Fruit fly (Drosophila melanogaster): ENCODE data around the gene bbx.

Gene bbx

dm6 chrX:21362878-21363277 lies at the start of gene bbx, which contains the start of gene waw:
TSS of gene bbx (plus strand) at chrX:21363028.
TSS of gene waw (plus strand) at chrX:21363028.
- TF ChIP-seq EcR (GFP tag; optimal IDR thresholded peaks at IDR 0.05) (no peak), CG8478 (optimal IDR thresholded peaks at IDR 0.05) (no peak), psq (optimal IDR thresholded peaks at IDR 0.05) (no peak), usp (GFP tag; optimal IDR thresholded peaks at IDR 0.05) (no peak), Dll (optimal IDR thresholded peaks at IDR 0.05) (no peak), pan (optimal IDR thresholded peaks at IDR 0.05) (no peak)

- TF ChIP-seq usp (GFP tag; optimal IDR thresholded peaks at IDR 0.05) = no peak
- no peak for TF ChIP-seq pan (optimal IDR thresholded peaks at IDR 0.05)
- TF ChIP-seq Dll (optimal IDR thresholded peaks at IDR 0.05) = no peak
- no peak for TF ChIP-seq psq (optimal IDR thresholded peaks at IDR 0.05)
- no peak for TF ChIP-seq CG8478 (optimal IDR thresholded peaks at IDR 0.05)
- TF ChIP-seq EcR (GFP tag; optimal IDR thresholded peaks at IDR 0.05) = no peak
Observed at dm6 chrX:21315852-21316251, 47.0 kb upstream of the bbx start, which contains the start of gene Rpt6. TSS of gene Rpt6 (plus strand) at chrX:21316052.

dm6 chrX:21317422-21317821 lies 45.4 kb upstream of the bbx start, which contains the start of gene CG1801:
TSS of gene CG1801 (minus strand) at chrX:21317522.
- TF ChIP-seq Dll (optimal IDR thresholded peaks at IDR 0.05) = no peak
- TF ChIP-seq psq (optimal IDR thresholded peaks at IDR 0.05) = no peak
- no peak for TF ChIP-seq pan (optimal IDR thresholded peaks at IDR 0.05)
- TF ChIP-seq usp (GFP tag; optimal IDR thresholded peaks at IDR 0.05) = no peak
- no peak for TF ChIP-seq EcR (GFP tag; optimal IDR thresholded peaks at IDR 0.05)
- TF ChIP-seq CG8478 (optimal IDR thresholded peaks at IDR 0.05) = no peak

dm6 chrX:21319202-21319772 lies 43.5 kb upstream of the bbx start, which contains the start of the genes SLIRP1 and anox:
TSS of gene SLIRP1 (minus strand) at chrX:21319296.
TSS of gene anox (minus strand) at chrX:21319296.
- no peak for TF ChIP-seq Dll (optimal IDR thresholded peaks at IDR 0.05)
- no peak for TF ChIP-seq CG8478 (optimal IDR thresholded peaks at IDR 0.05)
- TF ChIP-seq psq (optimal IDR thresholded peaks at IDR 0.05) = no peak
- no peak for TF ChIP-seq pan (optimal IDR thresholded peaks at IDR 0.05)
- TF ChIP-seq EcR (GFP tag; optimal IDR thresholded peaks at IDR 0.05) = no peak
- TF ChIP-seq usp (GFP tag; optimal IDR thresholded peaks at IDR 0.05) = no peak

dm6 chrX:21322289-21322981 lies 40.4 kb upstream of the bbx start:
- TF ChIP-seq CG8478 (optimal IDR thresholded peaks at IDR 0.05) (no peak), Dll (optimal IDR thresholded peaks at IDR 0.05) (no peak), EcR (GFP tag; optimal IDR thresholded peaks at IDR 0.05) (no peak), psq (optimal IDR thresholded peaks at IDR 0.05) (no peak), usp (GFP tag; optimal IDR thresholded peaks at IDR 0.05) (no peak), pan (optimal IDR thresholded peaks at IDR 0.05) (no peak)

- no peak for TF ChIP-seq pan (optimal IDR thresholded peaks at IDR 0.05)
- no peak for TF ChIP-seq EcR (GFP tag; optimal IDR thresholded peaks at IDR 0.05)
- TF ChIP-seq CG8478 (optimal IDR thresholded peaks at IDR 0.05) = no peak
- TF ChIP-seq psq (optimal IDR thresholded peaks at IDR 0.05) = no peak
- TF ChIP-seq usp (GFP tag; optimal IDR thresholded peaks at IDR 0.05) = no peak
- TF ChIP-seq Dll (optimal IDR thresholded peaks at IDR 0.05) = no peak
Observed at dm6 chrX:21323171-21323695, 39.6 kb upstream of the bbx start.

- no peak for TF ChIP-seq EcR (GFP tag; optimal IDR thresholded peaks at IDR 0.05)
- TF ChIP-seq usp (GFP tag; optimal IDR thresholded peaks at IDR 0.05) = no peak
- no peak for TF ChIP-seq pan (optimal IDR thresholded peaks at IDR 0.05)
- TF ChIP-seq psq (optimal IDR thresholded peaks at IDR 0.05) = no peak
- no peak for TF ChIP-seq CG8478 (optimal IDR thresholded peaks at IDR 0.05)
- TF ChIP-seq Dll (optimal IDR thresholded peaks at IDR 0.05) = no peak
Observed at dm6 chrX:21323933-21324688, 38.7 kb upstream of the bbx start, which contains the start of the genes Dd and CG1486. TSS of gene Dd (minus strand) at chrX:21324009. TSS of gene CG1486 (plus strand) at chrX:21324046.

- TF ChIP-seq pan (optimal IDR thresholded peaks at IDR 0.05) = no peak
- TF ChIP-seq CG8478 (optimal IDR thresholded peaks at IDR 0.05) = no peak
- no peak for TF ChIP-seq psq (optimal IDR thresholded peaks at IDR 0.05)
- TF ChIP-seq Dll (optimal IDR thresholded peaks at IDR 0.05) = no peak
- no peak for TF ChIP-seq EcR (GFP tag; optimal IDR thresholded peaks at IDR 0.05)
- TF ChIP-seq usp (GFP tag; optimal IDR thresholded peaks at IDR 0.05) = no peak
Observed at dm6 chrX:21333135-21333534, 29.7 kb upstream of the bbx start.

- TF ChIP-seq usp (GFP tag; optimal IDR thresholded peaks at IDR 0.05) (no peak), pan (optimal IDR thresholded peaks at IDR 0.05) (no peak), EcR (GFP tag; optimal IDR thresholded peaks at IDR 0.05) (no peak), Dll (optimal IDR thresholded peaks at IDR 0.05) (no peak)
Observed at dm6 chrX:21334522-21335104, 28.2 kb upstream of the bbx start.

- no peak for TF ChIP-seq pan (optimal IDR thresholded peaks at IDR 0.05)
Observed at dm6 chrX:21337057-21337456, 25.8 kb upstream of the bbx start.

- TF ChIP-seq psq (optimal IDR thresholded peaks at IDR 0.05) (no peak), CG8478 (optimal IDR thresholded peaks at IDR 0.05) (no peak), pan (optimal IDR thresholded peaks at IDR 0.05) (no peak), Dll (optimal IDR thresholded peaks at IDR 0.05) (no peak), usp (GFP tag; optimal IDR thresholded peaks at IDR 0.05) (no peak), EcR (GFP tag; optimal IDR thresholded peaks at IDR 0.05) (no peak)
Observed at dm6 chrX:21338153-21338552, 24.7 kb upstream of the bbx start.

Data from whole organism.